Worm (Caenorhabditis elegans): Measurements from ENCODE around the gene F43C9.1.
A peak's percentile ranks its signal among the peaks of the same experiment; 100 is the strongest.

ce11 chrX:4813115-4813732 lies 20.1 kb downstream of the F43C9.1 start:
- TF ChIP-seq M03D4.4 (tag; optimal IDR thresholded peaks at IDR 0.05) (no peak), sptf-1 (tag; optimal IDR thresholded peaks at IDR 0.05) (no peak), nhr-28 (tag; optimal IDR thresholded peaks at IDR 0.05) (no peak), mls-2 (tag; optimal IDR thresholded peaks at IDR 0.05) (peak; percentile 0), elt-3 (tag; optimal IDR thresholded peaks at IDR 0.05) (no peak), snpc-4 (tag; optimal IDR thresholded peaks at IDR 0.05) (no peak), ces-1 (GFP tag; optimal IDR thresholded peaks at IDR 0.05) (no peak), lin-13 (tag; optimal IDR thresholded peaks at IDR 0.05) (no peak), drap-1 (GFP tag; optimal IDR thresholded peaks at IDR 0.05) (no peak)
